Worm (Caenorhabditis elegans): ENCODE data around the gene nac-1.

nac-1 gene

DNA sequence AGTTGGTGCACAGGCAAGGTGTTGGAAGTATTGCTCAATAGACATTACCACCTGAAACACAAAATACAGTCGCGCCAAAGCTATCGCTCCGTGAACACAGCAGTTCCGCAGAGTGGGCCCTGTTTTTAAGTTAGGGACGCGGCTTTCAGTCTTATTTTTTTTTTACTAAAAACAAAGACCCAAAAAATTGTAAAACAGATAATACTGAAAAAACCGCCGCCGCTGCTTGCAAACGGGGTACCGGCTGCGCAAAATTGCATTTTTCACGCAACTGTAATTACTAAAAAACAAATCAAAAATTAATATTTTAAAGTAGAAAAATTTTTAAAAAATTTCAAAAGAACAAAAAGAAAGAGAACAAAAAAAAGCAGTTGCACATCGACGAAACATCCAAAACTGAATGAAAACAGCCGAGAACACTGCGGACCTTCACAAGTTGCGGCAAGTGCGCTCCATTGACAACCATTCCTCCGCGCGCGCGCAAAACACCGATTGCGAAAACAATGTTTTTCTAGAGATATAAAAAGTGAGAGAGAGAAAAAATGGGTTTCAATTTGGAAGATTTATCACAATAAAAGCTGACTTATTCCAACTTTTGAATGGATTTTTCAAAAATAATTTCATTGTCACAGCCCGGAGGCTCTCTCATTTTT is 22.0 kb upstream of the nac-1 start, which contains the start of gene F31F6.3:
Gene F31F6.3 (minus strand): TSS at position 51 of the 653 bp plus-strand sequence.
- TF ChIP-seq hmg-11 (tag; optimal IDR thresholded peaks at IDR 0.05) (no peak), tbx-2 (tag; optimal IDR thresholded peaks at IDR 0.05) (no peak), pha-4 (tag; optimal IDR thresholded peaks at IDR 0.05) (no peak), nhr-43 (tag; optimal IDR thresholded peaks at IDR 0.05; ENCODE audit: poor library complexity, severe bottlenecking) (no peak), sea-2 (GFP tag; optimal IDR thresholded peaks at IDR 0.05) (no peak), ceh-9 (tag; optimal IDR thresholded peaks at IDR 0.05) (no peak), nhr-76 (tag; optimal IDR thresholded peaks at IDR 0.05) (no peak), elt-3 (tag; optimal IDR thresholded peaks at IDR 0.05) (no peak)

DNA sequence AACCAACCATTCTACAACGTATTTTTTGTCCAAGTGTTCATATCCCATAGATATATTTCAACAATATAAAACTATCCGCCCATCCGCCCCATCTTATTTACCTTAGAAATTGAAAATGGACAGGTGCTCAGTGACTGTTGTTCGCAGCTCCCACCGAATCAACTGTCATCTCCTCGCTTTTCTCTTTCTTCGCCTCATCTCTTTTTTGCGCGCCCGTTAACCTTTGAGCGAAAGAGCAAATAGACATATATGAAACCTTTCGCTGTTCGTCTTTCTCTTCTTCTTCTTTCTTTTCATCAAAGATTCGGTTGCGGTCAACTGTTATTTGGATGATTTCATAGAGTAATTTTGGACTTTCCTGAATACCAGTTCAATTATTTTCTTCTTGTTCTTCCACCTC is 19.3 kb upstream of the nac-1 start, which contains the start of gene sssh-1:
Gene sssh-1 (plus strand): TSS at position 301 of the 400 bp plus-strand sequence.
- TF ChIP-seq pha-4 (tag; optimal IDR thresholded peaks at IDR 0.05) (peak; percentile 51), R02D3.7 (tag; optimal IDR thresholded peaks at IDR 0.05) (no peak), lin-15B (tag; optimal IDR thresholded peaks at IDR 0.05) (no peak)

DNA sequence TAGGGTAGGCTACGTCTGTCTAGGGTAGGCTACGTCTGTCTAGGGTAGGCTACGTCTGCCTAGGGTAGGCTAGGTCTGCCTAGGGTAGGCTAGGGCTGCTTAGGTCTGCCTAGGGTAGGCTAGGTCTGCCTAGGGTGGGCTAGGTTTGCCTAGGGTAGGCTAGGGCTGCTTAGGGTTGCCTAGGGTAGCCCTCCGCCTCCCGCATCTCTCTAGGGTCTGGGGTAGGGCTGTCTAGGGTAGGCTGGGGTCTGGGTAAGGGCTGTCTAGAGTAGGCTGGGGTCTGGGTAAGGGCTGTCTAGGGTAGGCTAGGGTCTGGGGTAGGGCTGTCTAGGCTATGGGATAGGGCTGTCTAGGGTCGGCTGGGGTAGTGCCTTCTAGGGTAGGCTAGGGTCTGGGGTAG is 17.3 kb upstream of the nac-1 start:
- TF ChIP-seq nhr-11 (tag; optimal IDR thresholded peaks at IDR 0.05) (no peak), ceh-28 (tag; optimal IDR thresholded peaks at IDR 0.05) (no peak), ama-1 (optimal IDR thresholded peaks at IDR 0.05) (no peak), ceh-9 (tag; optimal IDR thresholded peaks at IDR 0.05) (no peak), nhr-25 (tag; optimal IDR thresholded peaks at IDR 0.05) (no peak), ceh-82 (tag; optimal IDR thresholded peaks at IDR 0.05) (no peak)

DNA sequence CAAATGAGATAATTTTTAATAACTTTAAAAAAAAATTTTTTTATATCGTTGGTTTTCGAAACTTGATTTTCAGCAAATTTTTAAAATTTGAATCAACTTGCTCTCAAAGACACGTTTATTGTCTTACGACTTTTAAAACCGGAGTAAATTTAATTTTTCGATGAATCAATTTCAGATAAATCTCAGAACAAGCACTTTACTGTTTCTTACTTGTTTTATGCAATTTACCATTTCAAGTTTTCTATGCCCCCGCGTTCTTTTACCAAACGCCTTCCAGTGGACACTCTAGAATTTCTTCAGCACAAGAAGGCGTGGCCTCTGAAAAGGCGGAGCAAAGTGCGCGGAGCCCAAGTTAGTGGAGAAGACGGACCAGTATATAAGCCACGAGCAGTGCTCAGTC is 13.8 kb upstream of the nac-1 start, which contains the start of gene flp-8:
Gene flp-8 (plus strand): TSS at position 301 of the 400 bp plus-strand sequence.
- TF ChIP-seq egl-5 (tag; optimal IDR thresholded peaks at IDR 0.05): no peak
- no peak for TF ChIP-seq mdl-1 (tag; optimal IDR thresholded peaks at IDR 0.05)
- TF ChIP-seq pha-4 (tag; optimal IDR thresholded peaks at IDR 0.05): no peak
- TF ChIP-seq fkh-2 (tag; optimal IDR thresholded peaks at IDR 0.05): no peak
- no peak for TF ChIP-seq nhr-23 (tag; optimal IDR thresholded peaks at IDR 0.05)
- TF ChIP-seq mml-1 (tag; optimal IDR thresholded peaks at IDR 0.05): no peak
- no peak for TF ChIP-seq fos-1 (tag; optimal IDR thresholded peaks at IDR 0.05)
- TF ChIP-seq nhr-25 (tag; optimal IDR thresholded peaks at IDR 0.05): no peak
- no peak for TF ChIP-seq daf-12 (tag; optimal IDR thresholded peaks at IDR 0.05)
- no peak for TF ChIP-seq nhr-28 (tag; optimal IDR thresholded peaks at IDR 0.05)
- TF ChIP-seq pqm-1 (tag; optimal IDR thresholded peaks at IDR 0.05): no peak
- TF ChIP-seq jun-1 (tag; optimal IDR thresholded peaks at IDR 0.05): no peak
- no peak for TF ChIP-seq nhr-12 (tag; optimal IDR thresholded peaks at IDR 0.05)

DNA sequence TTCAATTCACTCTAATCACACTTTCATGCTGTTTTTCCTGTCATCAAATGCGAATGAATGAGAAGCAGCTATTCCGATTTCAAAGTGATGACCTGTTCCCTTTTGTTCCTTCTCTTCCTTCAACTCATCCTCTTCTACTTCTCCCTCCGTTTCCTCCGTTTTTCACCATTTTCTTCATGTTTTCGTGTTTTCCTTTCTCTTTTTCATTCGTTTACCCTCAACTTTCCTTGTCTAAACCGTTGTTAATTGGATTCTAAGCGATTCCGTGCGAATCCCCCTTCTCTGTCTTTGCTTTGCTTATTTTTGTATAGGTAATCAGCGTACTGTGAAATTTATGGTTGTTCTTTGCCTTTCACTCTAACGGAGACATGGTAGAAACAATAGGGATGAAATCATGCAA is 9.1 kb upstream of the nac-1 start:
- no peak for TF ChIP-seq pqm-1 (tag; optimal IDR thresholded peaks at IDR 0.05)
- TF ChIP-seq egl-27 (tag; optimal IDR thresholded peaks at IDR 0.05): no peak
- TF ChIP-seq nhr-23 (tag; optimal IDR thresholded peaks at IDR 0.05): no peak
- TF ChIP-seq pha-4 (tag; optimal IDR thresholded peaks at IDR 0.05): no peak
- no peak for TF ChIP-seq sea-2 (GFP tag; optimal IDR thresholded peaks at IDR 0.05)
- no peak for TF ChIP-seq mdl-1 (tag; optimal IDR thresholded peaks at IDR 0.05)
- no peak for TF ChIP-seq elt-2 (tag; optimal IDR thresholded peaks at IDR 0.05)
- no peak for TF ChIP-seq lin-39 (tag; optimal IDR thresholded peaks at IDR 0.05)
- no peak for TF ChIP-seq fos-1 (tag; optimal IDR thresholded peaks at IDR 0.05)

DNA sequence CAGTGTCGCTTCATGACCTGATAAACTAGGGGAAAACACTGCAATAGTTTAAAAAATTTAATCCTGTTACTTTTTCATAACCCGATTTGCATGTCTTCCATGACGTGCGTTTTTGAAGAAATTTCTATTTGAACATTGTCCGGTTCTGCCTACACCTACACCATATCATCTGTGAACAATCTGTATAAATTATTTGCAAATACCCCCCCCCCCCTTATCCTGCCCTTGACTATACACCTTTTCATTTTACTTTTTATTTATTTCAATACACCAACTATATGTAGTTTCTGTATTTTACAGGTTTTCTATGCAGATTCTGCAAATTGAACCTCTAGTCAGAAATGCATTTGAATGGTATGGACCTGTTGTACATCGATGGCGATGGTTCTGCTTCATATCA is 6.8 kb upstream of the nac-1 start, which contains the start of gene daf-6:
Gene daf-6 (plus strand): TSS at position 301 of the 400 bp plus-strand sequence.
- TF ChIP-seq egl-27 (tag; optimal IDR thresholded peaks at IDR 0.05): no peak
- TF ChIP-seq nhr-28 (tag; optimal IDR thresholded peaks at IDR 0.05): no peak
- TF ChIP-seq nhr-12 (tag; optimal IDR thresholded peaks at IDR 0.05): no peak
- TF ChIP-seq nhr-76 (tag; optimal IDR thresholded peaks at IDR 0.05): no peak
- no peak for TF ChIP-seq nhr-43 (tag; optimal IDR thresholded peaks at IDR 0.05; ENCODE audit: poor library complexity, severe bottlenecking)
- no peak for TF ChIP-seq fos-1 (tag; optimal IDR thresholded peaks at IDR 0.05)
- no peak for TF ChIP-seq skn-1 (tag; optimal IDR thresholded peaks at IDR 0.05)
- no peak for TF ChIP-seq mdl-1 (tag; optimal IDR thresholded peaks at IDR 0.05)
- TF ChIP-seq daf-12 (tag; optimal IDR thresholded peaks at IDR 0.05): no peak
- no peak for TF ChIP-seq ceh-28 (tag; optimal IDR thresholded peaks at IDR 0.05)
- no peak for TF ChIP-seq jun-1 (tag; optimal IDR thresholded peaks at IDR 0.05)
- no peak for TF ChIP-seq elt-1 (tag; optimal IDR thresholded peaks at IDR 0.05)
- TF ChIP-seq nhr-77 (tag; optimal IDR thresholded peaks at IDR 0.05): no peak
- no peak for TF ChIP-seq ztf-4 (tag; optimal IDR thresholded peaks at IDR 0.05)
- TF ChIP-seq R02D3.7 (tag; optimal IDR thresholded peaks at IDR 0.05): no peak
- no peak for TF ChIP-seq elt-2 (tag; optimal IDR thresholded peaks at IDR 0.05)

All from whole organism, L3 larva.